Fruit fly (Drosophila melanogaster) whole organism, prepupa: Measurements from ENCODE around the gene CG45218.

Source experiments
- CG15336 ChIP-seq: fragments of 200-800 bp; sonication (Bioruptor generic); IDR thresholded peaks from 2 replicates; pipeline ENCODE4 v1.3.6; 2022; ENCODE audit warnings: missing biosample characterization, missing genetic modification characterization
- CG1621 ChIP-seq: fragments of 200-800 bp; sonication (Bioruptor generic); optimal IDR thresholded peaks from 3 replicates; lab custom pipeline; 2018; ENCODE audit warnings: missing biosample characterization, mild to moderate bottlenecking, missing genetic modification characterization
- Eip93F ChIP-seq: fragments of 200-800 bp; sonication (Bioruptor generic); optimal IDR thresholded peaks from 2 replicates; lab custom pipeline; 2016; ENCODE audit warnings: missing biosample characterization, mild to moderate bottlenecking, missing genetic modification characterization
- Sox102F ChIP-seq: fragments of 200-800 bp; sonication (Bioruptor generic); optimal IDR thresholded peaks from 2 replicates; lab custom pipeline; 2016; ENCODE audit warnings: missing biosample characterization, mild to moderate bottlenecking, missing genetic modification characterization
- salr ChIP-seq, 2 experiments: fragments of 200-800 bp; sonication (Bioruptor generic); optimal IDR thresholded peaks; 3 replicates each; lab custom pipeline; 2016 to 2018; ENCODE audit warnings: missing biosample characterization in 2 of 2, missing genetic modification characterization in 2 of 2, mild to moderate bottlenecking in 1 of 2

dm6 chr3R:15310695-15311094 is 20.1 kb upstream of the CG45218 start:
- no peak for TF ChIP-seq Sox102F (GFP tag; lab: Kevin White, UChicago)
- no peak for TF ChIP-seq salr (GFP tag; optimal IDR thresholded peaks at IDR 0.05; lab: Kevin White, UChicago)
- TF ChIP-seq CG15336 (GFP tag; lab: Robert Waterston, UW): no peak
- no peak for TF ChIP-seq CG1621
- TF ChIP-seq Eip93F (GFP tag; lab: Kevin White, UChicago): no peak
